Worm (Caenorhabditis elegans) whole organism, L2 larva: ENCODE measurements around the gene clec-63.

ENCODE experiments used
- ama-1 ChIP-seq: fragments of 150-350 bp; optimal IDR thresholded peaks from 2 replicates; lab custom pipeline; 2018; ENCODE audit warnings: inconsistent platforms
- elt-1 ChIP-seq: fragments of 150-350 bp; optimal IDR thresholded peaks from 2 replicates; lab custom pipeline; 2014; ENCODE audit warnings: missing biosample characterization, missing genetic modification characterization
- elt-3 ChIP-seq: sonication (generic microtip); optimal IDR thresholded peaks from 2 replicates; lab custom pipeline; 2017; ENCODE audit warnings: missing biosample characterization, missing genetic modification characterization
- nhr-11 ChIP-seq: fragments of 150-350 bp; optimal IDR thresholded peaks from 2 replicates; lab custom pipeline; 2014; ENCODE audit warnings: missing biosample characterization, missing genetic modification characterization
- nhr-237 ChIP-seq: fragments of 150-350 bp; optimal IDR thresholded peaks from 2 replicates; lab custom pipeline; 2014; ENCODE audit warnings: missing biosample characterization, missing genetic modification characterization

DNA sequence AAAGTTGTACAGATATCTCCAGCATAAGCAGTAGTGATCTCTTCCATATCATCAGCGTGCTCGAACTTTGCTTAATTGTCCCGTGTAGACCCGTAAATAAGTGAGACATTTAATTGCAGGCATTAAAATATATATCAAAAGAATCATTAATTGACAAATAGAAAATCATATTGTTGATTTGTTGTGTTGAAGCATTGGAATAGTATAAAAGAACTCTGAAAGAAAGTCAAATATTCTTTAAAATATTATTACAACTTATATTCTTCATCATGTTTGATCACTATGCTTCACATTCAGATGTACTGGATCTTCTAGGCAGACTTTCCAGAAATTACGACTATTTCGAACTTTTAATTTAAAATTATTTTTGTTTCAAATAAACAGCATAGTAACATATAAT, 30.1 kb downstream of the clec-63 start, which contains the start of gene F58G1.8:
- no peak for TF ChIP-seq nhr-237 (tag; lab: Kevin White, UChicago)
- no peak for TF ChIP-seq elt-1
- no peak for TF ChIP-seq ama-1 (lab: Kevin White, UChicago)
- no peak for TF ChIP-seq elt-3 (tag; lab: Kevin White, UChicago)
- no peak for TF ChIP-seq nhr-11 (tag; lab: Kevin White, UChicago)
